Worm (Caenorhabditis elegans) whole organism, L3 larva: ENCODE data around the gene F34H10.5.
A peak's percentile ranks its signal among the peaks of the same experiment; 100 is the strongest.

Experiments
- R02D3.7 ChIP-seq: fragments of 150-350 bp; optimal IDR thresholded peaks from 2 replicates; lab custom pipeline; 2014; ENCODE audit warnings: missing biosample characterization, missing genetic modification characterization
- ama-1 ChIP-seq: fragments of 150-350 bp; optimal IDR thresholded peaks from 2 replicates; lab custom pipeline; 2018
- ceh-16 ChIP-seq: sonication (generic microtip); optimal IDR thresholded peaks from 2 replicates; lab custom pipeline; 2017; ENCODE audit warnings: missing biosample characterization, missing genetic modification characterization
- ceh-9 ChIP-seq: sonication (generic microtip); optimal IDR thresholded peaks from 2 replicates; lab custom pipeline; 2018; ENCODE audit warnings: missing biosample characterization, missing genetic modification characterization
- daf-12 ChIP-seq: fragments of 150-350 bp; optimal IDR thresholded peaks from 2 replicates; lab custom pipeline; 2014; ENCODE audit warnings: missing biosample characterization, missing genetic modification reagents, missing genetic modification characterization
- egl-27 ChIP-seq: sonication (generic microtip); optimal IDR thresholded peaks from 4 replicates; lab custom pipeline; 2017; ENCODE audit warnings: missing biosample characterization, missing genetic modification reagents, missing genetic modification characterization
- egl-5 ChIP-seq: fragments of 150-350 bp; optimal IDR thresholded peaks from 2 replicates; lab custom pipeline; 2017; ENCODE audit warnings: missing biosample characterization, missing genetic modification reagents, missing genetic modification characterization, inconsistent platforms
- elt-1 ChIP-seq: fragments of 150-350 bp; optimal IDR thresholded peaks from 2 replicates; lab custom pipeline; 2014; ENCODE audit warnings: missing biosample characterization, missing genetic modification characterization
- elt-2 ChIP-seq: sonication (generic microtip); optimal IDR thresholded peaks from 2 replicates; lab custom pipeline; 2016; ENCODE audit warnings: missing genetic modification reagents, mild to moderate bottlenecking, missing genetic modification characterization, missing compliant biosample characterization
- elt-3 ChIP-seq, 3 experiments: fragments of 150-350 bp in 1 of 3; sonication (generic microtip) in 2 of 3; optimal IDR thresholded peaks; 2 replicates in 2 of 3; 4 replicates in 1 of 3; lab custom pipeline; 2014 to 2017; ENCODE audit warnings: missing biosample characterization in 3 of 3, missing genetic modification characterization in 3 of 3
- eor-1 ChIP-seq, 2 experiments: fragments of 150-350 bp; optimal IDR thresholded peaks; 2 replicates each; lab custom pipeline; 2014 to 2018; ENCODE audit warnings: missing biosample characterization in 2 of 2, missing genetic modification characterization in 2 of 2
- fkh-10 ChIP-seq: sonication (generic microtip); optimal IDR thresholded peaks from 2 replicates; lab custom pipeline; 2017; ENCODE audit warnings: missing biosample characterization, missing genetic modification reagents, missing genetic modification characterization
- fkh-2 ChIP-seq: fragments of 150-350 bp; optimal IDR thresholded peaks from 2 replicates; lab custom pipeline; 2014; ENCODE audit warnings: missing biosample characterization, missing genetic modification reagents, missing genetic modification characterization
- hmg-11 ChIP-seq: sonication (generic microtip); optimal IDR thresholded peaks from 2 replicates; lab custom pipeline; 2016; ENCODE audit warnings: missing genetic modification characterization, missing compliant biosample characterization
- jun-1 ChIP-seq: fragments of 150-350 bp; optimal IDR thresholded peaks from 2 replicates; lab custom pipeline; 2014; ENCODE audit warnings: missing biosample characterization, missing genetic modification reagents, missing genetic modification characterization
- lin-15B ChIP-seq: fragments of 150-350 bp; optimal IDR thresholded peaks from 2 replicates; lab custom pipeline; 2014; ENCODE audit warnings: missing biosample characterization, missing genetic modification characterization
- lin-39 ChIP-seq: fragments of 150-350 bp; optimal IDR thresholded peaks from 2 replicates; lab custom pipeline; 2018; ENCODE audit warnings: missing biosample characterization, missing genetic modification reagents, missing genetic modification characterization
- mdl-1 ChIP-seq: fragments of 150-350 bp; optimal IDR thresholded peaks from 2 replicates; lab custom pipeline; 2014; ENCODE audit warnings: missing biosample characterization, missing genetic modification characterization
- mml-1 ChIP-seq: fragments of 150-350 bp; sonication (generic microtip); optimal IDR thresholded peaks from 3 replicates; lab custom pipeline; 2014; ENCODE audit warnings: missing biosample characterization, missing genetic modification characterization
- nhr-11 ChIP-seq: fragments of 150-350 bp; optimal IDR thresholded peaks from 2 replicates; lab custom pipeline; 2014; ENCODE audit warnings: missing biosample characterization, missing genetic modification characterization
- nhr-12 ChIP-seq: fragments of 150-350 bp; optimal IDR thresholded peaks from 2 replicates; lab custom pipeline; 2014; ENCODE audit warnings: missing biosample characterization, missing genetic modification characterization
- nhr-23 ChIP-seq: fragments of 150-350 bp; optimal IDR thresholded peaks from 2 replicates; lab custom pipeline; 2014; ENCODE audit warnings: missing biosample characterization, missing genetic modification reagents, missing genetic modification characterization
- nhr-25 ChIP-seq: sonication (generic microtip); optimal IDR thresholded peaks from 2 replicates; lab custom pipeline; 2017; ENCODE audit warnings: missing biosample characterization, missing genetic modification characterization
- nhr-43 ChIP-seq: sonication (generic microtip); optimal IDR thresholded peaks from 2 replicates; lab custom pipeline; 2016; ENCODE audit warnings: mild to moderate bottlenecking, missing genetic modification characterization, missing compliant biosample characterization; ENCODE audit not compliant: poor library complexity, severe bottlenecking
- nhr-67 ChIP-seq: fragments of 150-350 bp; optimal IDR thresholded peaks from 2 replicates; lab custom pipeline; 2014; ENCODE audit warnings: missing biosample characterization, missing genetic modification characterization
- nhr-76 ChIP-seq: fragments of 150-350 bp; sonication (generic microtip); optimal IDR thresholded peaks from 5 replicates; lab custom pipeline; 2014; ENCODE audit warnings: missing biosample characterization, missing genetic modification characterization
- pha-4 ChIP-seq: fragments of 150-350 bp; optimal IDR thresholded peaks from 2 replicates; lab custom pipeline; 2014; ENCODE audit warnings: missing biosample characterization, missing genetic modification reagents, missing genetic modification characterization
- pqm-1 ChIP-seq: fragments of 150-350 bp; optimal IDR thresholded peaks from 2 replicates; lab custom pipeline; 2017; ENCODE audit warnings: missing biosample characterization, missing genetic modification characterization, inconsistent platforms
- sea-2 ChIP-seq: fragments of 150-350 bp; sonication (generic microtip); optimal IDR thresholded peaks from 4 replicates; lab custom pipeline; 2014; ENCODE audit warnings: missing biosample characterization, missing genetic modification reagents, missing genetic modification characterization
- skn-1 ChIP-seq: fragments of 150-350 bp; optimal IDR thresholded peaks from 2 replicates; lab custom pipeline; 2014; ENCODE audit warnings: missing biosample characterization, missing genetic modification characterization
- snpc-4 ChIP-seq: fragments of 150-350 bp; optimal IDR thresholded peaks from 2 replicates; lab custom pipeline; 2014; ENCODE audit warnings: missing biosample characterization, missing genetic modification characterization
- tbx-2 ChIP-seq: sonication (generic microtip); optimal IDR thresholded peaks from 2 replicates; lab custom pipeline; 2016; ENCODE audit warnings: mild to moderate bottlenecking, missing genetic modification characterization, missing compliant biosample characterization
- unc-39 ChIP-seq: sonication (generic microtip); optimal IDR thresholded peaks from 4 replicates; lab custom pipeline; 2017; ENCODE audit warnings: missing biosample characterization, missing genetic modification characterization
- unc-62 ChIP-seq: fragments of 150-350 bp; sonication (generic microtip); optimal IDR thresholded peaks from 4 replicates; lab custom pipeline; 2014; ENCODE audit warnings: missing biosample characterization, missing genetic modification reagents, missing genetic modification characterization
- zag-1 ChIP-seq: fragments of 150-350 bp; optimal IDR thresholded peaks from 2 replicates; lab custom pipeline; 2014; ENCODE audit warnings: missing biosample characterization, missing genetic modification characterization
- ztf-11 ChIP-seq: fragments of 150-350 bp; optimal IDR thresholded peaks from 2 replicates; lab custom pipeline; 2014; ENCODE audit warnings: missing biosample characterization, missing genetic modification characterization
- ztf-4 ChIP-seq: fragments of 150-350 bp; optimal IDR thresholded peaks from 2 replicates; lab custom pipeline; 2014; ENCODE audit warnings: missing biosample characterization, missing genetic modification characterization

Gene F34H10.5

DNA sequence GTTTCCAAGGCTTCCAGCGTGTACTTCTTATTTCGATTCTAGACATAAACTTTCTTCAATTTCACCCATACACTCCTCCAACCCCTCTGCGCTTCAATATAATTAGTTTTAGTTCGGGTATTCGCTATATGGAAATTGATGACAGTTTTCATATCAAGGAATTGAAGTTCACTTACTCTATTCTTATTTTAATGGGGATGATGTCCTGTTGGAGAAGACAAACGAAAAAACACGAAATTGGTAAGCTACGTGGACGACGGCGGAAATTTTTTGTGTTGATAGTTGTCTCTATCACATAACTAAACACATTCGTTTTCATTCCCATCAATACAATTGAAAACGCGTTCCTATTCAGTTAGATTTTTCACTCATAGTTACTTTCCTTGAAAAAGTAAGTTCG, at the start of gene F34H10.5:
Gene F34H10.5 (plus strand): TSS at position 301 of the 400 bp plus-strand sequence.
- TF ChIP-seq egl-27 (no peak), ceh-9 (tag; lab: Kevin White, UChicago) (no peak), hmg-11 (no peak), skn-1 (tag; lab: Kevin White, UChicago) (no peak), jun-1 (tag; lab: Kevin White, UChicago) (no peak), ama-1 (lab: Kevin White, UChicago) (no peak), unc-39 (tag; lab: Kevin White, UChicago) (no peak), zag-1 (tag; lab: Kevin White, UChicago) (no peak), nhr-43 (tag; lab: Kevin White, UChicago) (no peak), ceh-16 (tag; lab: Kevin White, UChicago) (no peak), tbx-2 (tag; lab: Kevin White, UChicago) (no peak), egl-5 (tag; lab: Kevin White, UChicago) (no peak), R02D3.7 (tag; lab: Kevin White, UChicago) (no peak), ztf-11 (no peak), lin-39 (tag; lab: Kevin White, UChicago) (no peak), fkh-10 (GFP tag; lab: Kevin White, UChicago) (no peak), eor-1 (tag; optimal IDR thresholded peaks at IDR 0.05; lab: Kevin White, UChicago) (no peak), snpc-4 (no peak), nhr-11 (no peak)

DNA sequence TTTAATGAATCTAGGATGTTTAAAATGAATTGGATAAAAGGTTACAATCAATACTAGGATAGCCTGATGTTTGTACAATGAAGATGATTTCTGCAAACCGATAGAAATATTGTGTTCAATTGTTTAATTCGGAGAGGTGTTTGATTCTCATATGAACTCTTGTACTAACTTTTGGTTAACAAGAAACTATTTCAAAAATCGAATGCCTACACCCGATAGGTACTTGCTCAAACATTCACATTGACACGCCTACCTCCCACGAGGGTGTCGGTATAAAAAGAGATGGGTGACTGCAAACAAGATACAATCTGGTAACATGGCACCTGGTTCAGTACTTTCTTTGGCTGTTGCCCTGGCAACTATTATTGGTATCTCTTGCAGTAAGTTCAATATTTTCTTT, 47.8 kb upstream of the F34H10.5 start, which contains the start of gene gpx-3:
Gene gpx-3 (plus strand): TSS at position 301 of the 400 bp plus-strand sequence.
- TF ChIP-seq pha-4 (tag; lab: Kevin White, UChicago) (peak; percentile 2), fkh-2 (tag; lab: Kevin White, UChicago) (no peak), nhr-23 (tag; lab: Kevin White, UChicago) (no peak), sea-2 (GFP tag; lab: Kevin White, UChicago) (no peak), nhr-43 (tag; lab: Kevin White, UChicago) (no peak)

DNA sequence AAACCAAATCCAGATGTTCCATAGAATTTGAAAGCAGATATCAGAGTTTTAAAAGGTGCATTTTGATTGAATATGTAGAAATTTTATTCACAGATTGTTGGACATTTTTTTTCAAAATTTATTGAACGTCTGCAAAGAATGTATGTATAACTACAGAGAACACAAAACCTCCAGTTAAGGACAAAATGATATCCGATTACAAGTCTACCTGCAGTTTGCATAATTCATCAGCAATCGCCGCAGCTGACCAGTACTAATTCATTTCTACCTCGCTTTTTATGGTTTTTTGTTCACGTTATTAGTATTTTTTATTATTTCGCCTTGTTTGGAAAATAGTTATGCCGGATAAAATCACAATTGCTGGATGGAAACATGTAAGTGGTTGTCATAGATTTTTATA, 46.4 kb upstream of the F34H10.5 start, which contains the start of gene del-8:
Gene del-8 (plus strand): TSS at position 301 of the 400 bp plus-strand sequence.
- no peak for TF ChIP-seq nhr-23 (tag; lab: Kevin White, UChicago)
- TF ChIP-seq lin-39 (tag; lab: Kevin White, UChicago), result no peak
- no peak for TF ChIP-seq eor-1 (tag; optimal IDR thresholded peaks at IDR 0.05; lab: Kevin White, UChicago)
- no peak for TF ChIP-seq elt-3 (tag; optimal IDR thresholded peaks at IDR 0.05; lab: Kevin White, UChicago)
- no peak for TF ChIP-seq elt-1 (tag; lab: Kevin White, UChicago)
- TF ChIP-seq hmg-11, result no peak
- TF ChIP-seq nhr-43 (tag; lab: Kevin White, UChicago), result no peak
- no peak for TF ChIP-seq ztf-4 (tag; lab: Kevin White, UChicago)
- no peak for TF ChIP-seq mml-1 (tag; lab: Kevin White, UChicago)
- TF ChIP-seq fkh-10 (GFP tag; lab: Kevin White, UChicago), result no peak
- TF ChIP-seq daf-12 (tag; lab: Kevin White, UChicago), result no peak

DNA sequence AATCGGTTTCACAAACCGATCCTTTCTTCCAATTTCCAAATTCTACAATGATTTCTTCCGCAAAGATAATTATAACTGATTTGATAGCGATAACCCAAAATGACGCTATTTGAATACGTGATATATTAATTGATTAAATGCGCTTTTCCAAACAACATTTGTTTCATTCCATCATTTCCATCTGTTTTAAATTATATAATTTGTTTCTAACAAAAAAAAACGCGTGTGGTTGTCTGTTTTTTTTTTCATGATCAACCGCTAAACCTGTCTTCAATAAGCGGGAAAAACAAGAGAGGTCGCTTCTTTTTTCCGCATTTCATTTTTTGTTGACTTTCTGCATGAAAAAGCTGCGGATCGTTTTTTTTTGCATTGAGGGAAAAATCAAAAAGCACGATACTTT, 38.2 kb upstream of the F34H10.5 start:
- TF ChIP-seq fkh-2 (tag; lab: Kevin White, UChicago), result no peak
- TF ChIP-seq unc-62 (GFP tag; lab: Kevin White, UChicago), result no peak
- no peak for TF ChIP-seq zag-1 (tag; lab: Kevin White, UChicago)
- no peak for TF ChIP-seq ztf-11
- no peak for TF ChIP-seq ceh-9 (tag; lab: Kevin White, UChicago)
- TF ChIP-seq R02D3.7 (tag; lab: Kevin White, UChicago), result no peak
- TF ChIP-seq nhr-76 (tag; lab: Kevin White, UChicago), result no peak

DNA sequence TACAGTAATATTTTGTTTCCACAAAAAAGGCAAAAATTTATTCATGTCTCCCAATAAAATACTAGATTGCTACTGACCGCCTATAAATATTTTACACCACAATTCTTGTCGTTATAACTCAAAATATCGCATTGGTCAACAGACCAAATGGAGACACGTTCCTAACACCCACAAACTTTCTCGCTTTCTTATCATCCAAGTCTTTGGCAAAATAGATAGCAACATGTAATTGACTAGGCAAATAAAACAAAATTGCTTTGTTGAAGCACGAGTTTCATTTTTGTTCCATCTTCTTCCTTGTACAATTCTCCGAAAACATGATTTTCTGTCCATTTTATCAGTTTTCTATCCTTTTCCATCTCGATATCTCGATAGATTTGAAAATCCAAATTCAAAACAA, 32.9 kb upstream of the F34H10.5 start:
- no peak for TF ChIP-seq nhr-67 (tag; lab: Kevin White, UChicago)
- no peak for TF ChIP-seq fkh-2 (tag; lab: Kevin White, UChicago)
- no peak for TF ChIP-seq skn-1 (tag; lab: Kevin White, UChicago)
- no peak for TF ChIP-seq hmg-11
- peak; percentile 59 for TF ChIP-seq elt-2 (tag; lab: Kevin White, UChicago)
- TF ChIP-seq nhr-12 (tag; lab: Kevin White, UChicago), result no peak
- TF ChIP-seq elt-1 (tag; lab: Kevin White, UChicago), result no peak
- no peak for TF ChIP-seq lin-39 (tag; lab: Kevin White, UChicago)
- no peak for TF ChIP-seq nhr-11
- TF ChIP-seq fkh-10 (GFP tag; lab: Kevin White, UChicago), result no peak
- TF ChIP-seq pha-4 (tag; lab: Kevin White, UChicago), result peak; percentile 32
- TF ChIP-seq unc-62 (GFP tag; lab: Kevin White, UChicago), result no peak
- peak; percentile 87 for TF ChIP-seq pqm-1 (tag; lab: Kevin White, UChicago)
- TF ChIP-seq lin-15B, result no peak
- no peak for TF ChIP-seq ama-1 (lab: Kevin White, UChicago)
- no peak for TF ChIP-seq daf-12 (tag; lab: Kevin White, UChicago)
- TF ChIP-seq nhr-25 (tag; lab: Kevin White, UChicago), result no peak
- no peak for TF ChIP-seq ceh-9 (tag; lab: Kevin White, UChicago)
- no peak for TF ChIP-seq mdl-1 (tag; lab: Kevin White, UChicago)
- TF ChIP-seq, all 47 proteins: peak for 3
